Worm (Caenorhabditis elegans): Measurements from ENCODE around the gene npr-35.

The npr-35 gene

ce11 chrIV:7789521-7789949 lies 45.9 kb downstream of the npr-35 start, which contains the start of gene imp-3:
Gene imp-3, minus strand, starts transcription at chrIV:7789613.
- peak; percentile 54 for TF ChIP-seq ama-1 (optimal IDR thresholded peaks at IDR 0.05)
- no peak for TF ChIP-seq ceh-45 (GFP tag; IDR thresholded peaks at IDR 0.05)
- no peak for TF ChIP-seq madf-2 (tag; optimal IDR thresholded peaks at IDR 0.05)
- TF ChIP-seq lin-11 (tag; optimal IDR thresholded peaks at IDR 0.05), result peak; percentile 5
- no peak for TF ChIP-seq nhr-11 (tag; optimal IDR thresholded peaks at IDR 0.05)
- TF ChIP-seq pqm-1 (tag; optimal IDR thresholded peaks at IDR 0.05), result no peak
- no peak for TF ChIP-seq pat-9 (tag; optimal IDR thresholded peaks at IDR 0.05)
- TF ChIP-seq pros-1 (tag; optimal IDR thresholded peaks at IDR 0.05), result no peak
- peak; percentile 12 for TF ChIP-seq hlh-30 (tag; optimal IDR thresholded peaks at IDR 0.05; ENCODE audit: insufficient read depth)
- TF ChIP-seq pha-2 (tag; optimal IDR thresholded peaks at IDR 0.05), result no peak
- TF ChIP-seq ceh-34 (tag; optimal IDR thresholded peaks at IDR 0.05), result peak; percentile 1
- TF ChIP-seq C08G9.2 (tag; optimal IDR thresholded peaks at IDR 0.05), result no peak
- peak; percentile 22 for TF ChIP-seq ceh-48 (tag; optimal IDR thresholded peaks at IDR 0.05)

- TF ChIP-seq hlh-13 (GFP tag; optimal IDR thresholded peaks at IDR 0.05) (no peak), hlh-6 (tag; optimal IDR thresholded peaks at IDR 0.05) (peak; percentile 10)
Measured at ce11 chrIV:7790151-7790691, 46.6 kb downstream of the npr-35 start.

ce11 chrIV:7790801-7791588 lies 47.4 kb downstream of the npr-35 start, which contains the start of gene rsp-6:
Gene rsp-6, minus strand, starts transcription at chrIV:7791229.
- peak; percentile 82 for TF ChIP-seq ceh-31 (tag; optimal IDR thresholded peaks at IDR 0.05)
- no peak for TF ChIP-seq pros-1 (tag; optimal IDR thresholded peaks at IDR 0.05)
- TF ChIP-seq unc-42 (tag; optimal IDR thresholded peaks at IDR 0.05), result peak; percentile 88
- TF ChIP-seq hlh-30 (tag; optimal IDR thresholded peaks at IDR 0.05; ENCODE audit: insufficient read depth), result peak; percentile 25
- peak; percentile 95 for TF ChIP-seq nfya-1 (tag; optimal IDR thresholded peaks at IDR 0.05)
- TF ChIP-seq unc-86 (tag; optimal IDR thresholded peaks at IDR 0.05), result peak; percentile 60
- peak; percentile 75 for TF ChIP-seq dve-1 (tag; optimal IDR thresholded peaks at IDR 0.05)
- peak; percentile 73 for TF ChIP-seq elt-2 (tag; optimal IDR thresholded peaks at IDR 0.05)
- no peak for TF ChIP-seq ceh-9 (tag; optimal IDR thresholded peaks at IDR 0.05)
- no peak for TF ChIP-seq hlh-13 (GFP tag; optimal IDR thresholded peaks at IDR 0.05)
- TF ChIP-seq T23F11.4 (GFP tag; optimal IDR thresholded peaks at IDR 0.05), result no peak
- TF ChIP-seq unc-55 (GFP tag; optimal IDR thresholded peaks at IDR 0.05), result peak; percentile 83
- TF ChIP-seq ceh-34 (tag; optimal IDR thresholded peaks at IDR 0.05), result peak; percentile 47
- TF ChIP-seq ceh-18 (tag; optimal IDR thresholded peaks at IDR 0.05), result peak; percentile 71
- peak; percentile 79 for TF ChIP-seq tbx-2 (tag; optimal IDR thresholded peaks at IDR 0.05)
- TF ChIP-seq hlh-15 (tag; optimal IDR thresholded peaks at IDR 0.05), result no peak
- no peak for TF ChIP-seq fax-1 (tag; optimal IDR thresholded peaks at IDR 0.05)
- TF ChIP-seq ref-2 (tag; optimal IDR thresholded peaks at IDR 0.05), result peak; percentile 53
- TF ChIP-seq ceh-45 (GFP tag; IDR thresholded peaks at IDR 0.05), result no peak
- TF ChIP-seq lin-11 (tag; optimal IDR thresholded peaks at IDR 0.05), result no peak
- peak; percentile 9 for TF ChIP-seq ceh-48 (tag; optimal IDR thresholded peaks at IDR 0.05)
- TF ChIP-seq C08G9.2 (tag; optimal IDR thresholded peaks at IDR 0.05), result no peak
- peak; percentile 52 for TF ChIP-seq ceh-14 (tag; optimal IDR thresholded peaks at IDR 0.05)

- no peak for TF ChIP-seq rnt-1 (tag; optimal IDR thresholded peaks at IDR 0.05)
- TF ChIP-seq pha-2 (tag; optimal IDR thresholded peaks at IDR 0.05), result no peak
- TF ChIP-seq madf-2 (tag; optimal IDR thresholded peaks at IDR 0.05), result no peak
- TF ChIP-seq dmd-4 (tag; optimal IDR thresholded peaks at IDR 0.05; ENCODE audit: borderline replicate concordance), result no peak
- TF ChIP-seq ceh-19 (GFP tag; optimal IDR thresholded peaks at IDR 0.05), result no peak
- TF ChIP-seq pax-1 (tag; optimal IDR thresholded peaks at IDR 0.05), result no peak
- no peak for TF ChIP-seq K02D7.2 (tag; optimal IDR thresholded peaks at IDR 0.05)
- TF ChIP-seq ceh-14 (tag; optimal IDR thresholded peaks at IDR 0.05), result no peak
- no peak for TF ChIP-seq ceh-24 (tag; optimal IDR thresholded peaks at IDR 0.05)
- TF ChIP-seq ttx-3 (tag; optimal IDR thresholded peaks at IDR 0.05), result no peak
- TF ChIP-seq syd-9 (tag; optimal IDR thresholded peaks at IDR 0.05), result no peak
- TF ChIP-seq eyg-1 (tag; optimal IDR thresholded peaks at IDR 0.05), result no peak
- no peak for TF ChIP-seq ceh-45 (GFP tag; IDR thresholded peaks at IDR 0.05)
- no peak for TF ChIP-seq tbx-7 (tag; optimal IDR thresholded peaks at IDR 0.05)
- TF ChIP-seq ceh-31 (tag; optimal IDR thresholded peaks at IDR 0.05), result no peak
- TF ChIP-seq hlh-6 (tag; optimal IDR thresholded peaks at IDR 0.05), result no peak
- TF ChIP-seq gmeb-2 (tag; optimal IDR thresholded peaks at IDR 0.05), result no peak
- TF ChIP-seq ets-4 (tag; optimal IDR thresholded peaks at IDR 0.05), result no peak
- no peak for TF ChIP-seq F13H6.1 (tag; optimal IDR thresholded peaks at IDR 0.05)
Measured at ce11 chrIV:7791821-7792446, 48.3 kb downstream of the npr-35 start, which contains the start of gene C33H5.13. Gene C33H5.13, minus strand, starts transcription at chrIV:7792263.
